Worm (Caenorhabditis elegans) whole organism, L4 larva: ENCODE results near the gene mpst-4.

Experiments
- F37D6.2 ChIP-seq: sonication (generic microtip); optimal IDR thresholded peaks from 2 replicates; lab custom pipeline; 2016; ENCODE audit warnings: mild to moderate bottlenecking, missing genetic modification characterization, missing compliant biosample characterization
- F44E2.7 ChIP-seq: fragments of 200-800 bp; sonication (Bioruptor generic); IDR thresholded peaks from 2 replicates; pipeline ENCODE4 v2.1.2; 2022; ENCODE audit warnings: missing genetic modification characterization, missing compliant biosample characterization
- R02D3.7 ChIP-seq: fragments of 150-350 bp; sonication (generic microtip); optimal IDR thresholded peaks from 3 replicates; lab custom pipeline; 2014; ENCODE audit warnings: missing biosample characterization, missing genetic modification characterization
- T26A8.4 ChIP-seq: fragments of 200-800 bp; sonication (Bioruptor generic); IDR thresholded peaks from 2 replicates; pipeline ENCODE4 v1.3.6; 2022; ENCODE audit warnings: missing genetic modification characterization, missing compliant biosample characterization
- Y5F2A.4 ChIP-seq: fragments of 200-800 bp; sonication (Bioruptor generic); optimal IDR thresholded peaks from 2 replicates; lab custom pipeline; 2018; ENCODE audit warnings: mild to moderate bottlenecking, missing genetic modification characterization, missing compliant biosample characterization
- ZK337.2 ChIP-seq: fragments of 200-800 bp; sonication (Bioruptor generic); IDR thresholded peaks from 2 replicates; pipeline ENCODE4 v1.3.6; 2022; ENCODE audit warnings: missing genetic modification reagents, missing genetic modification characterization, missing compliant biosample characterization
- aha-1 ChIP-seq: fragments of 150-350 bp; peaks from one replicate; lab custom pipeline; 2014; ENCODE audit warnings: missing biosample characterization, missing genetic modification characterization
- aly-2 ChIP-seq: sonication (generic microtip); optimal IDR thresholded peaks from 2 replicates; lab custom pipeline; 2018; ENCODE audit warnings: missing biosample characterization, missing genetic modification characterization
- ceh-20 ChIP-seq: fragments of 200-800 bp; sonication (Bioruptor generic); IDR thresholded peaks from 2 replicates; pipeline ENCODE4 v1.3.6; 2022; ENCODE audit warnings: missing genetic modification reagents, missing genetic modification characterization, missing compliant biosample characterization
- ceh-44 ChIP-seq: fragments of 200-800 bp; sonication (Bioruptor generic); IDR thresholded peaks from 2 replicates; pipeline ENCODE4 v1.3.6; 2022; ENCODE audit warnings: missing genetic modification reagents, missing genetic modification characterization, missing compliant biosample characterization
- ceh-62 ChIP-seq: sonication (generic microtip); optimal IDR thresholded peaks from 2 replicates; lab custom pipeline; 2017; ENCODE audit warnings: missing biosample characterization, missing genetic modification characterization
- ceh-82 ChIP-seq: sonication (generic microtip); optimal IDR thresholded peaks from 2 replicates; lab custom pipeline; 2017; ENCODE audit warnings: missing biosample characterization, missing genetic modification characterization
- ces-1 ChIP-seq: fragments of 150-350 bp; sonication (generic microtip); optimal IDR thresholded peaks from 4 replicates; lab custom pipeline; 2014; ENCODE audit warnings: missing biosample characterization, missing genetic modification reagents, missing genetic modification characterization
- daf-16 ChIP-seq, 3 experiments: sonication (generic microtip); optimal IDR thresholded peaks; 2 replicates each; lab custom pipeline; 2016 to 2017; ENCODE audit warnings: missing genetic modification characterization in 3 of 3, missing genetic modification reagents in 3 of 3, mild to moderate bottlenecking in 2 of 3, missing compliant biosample characterization in 2 of 3, missing biosample characterization in 1 of 3, moderate library complexity in 1 of 3
- dmd-9 ChIP-seq: fragments of 200-800 bp; sonication (Bioruptor generic); IDR thresholded peaks from 2 replicates; pipeline ENCODE4 v1.3.6; 2022; ENCODE audit warnings: missing genetic modification reagents, missing genetic modification characterization, missing compliant biosample characterization
- dpl-1 ChIP-seq: fragments of 150-350 bp; optimal IDR thresholded peaks from 2 replicates; lab custom pipeline; 2014; ENCODE audit warnings: missing biosample characterization, missing genetic modification reagents, missing genetic modification characterization
- egl-43 ChIP-seq: fragments of 200-800 bp; sonication (Bioruptor generic); IDR thresholded peaks from 2 replicates; pipeline ENCODE4 v1.3.6; 2022; ENCODE audit warnings: missing genetic modification reagents, missing genetic modification characterization, missing compliant biosample characterization
- fkh-10 ChIP-seq: fragments of 150-350 bp; optimal IDR thresholded peaks from 2 replicates; lab custom pipeline; 2014; ENCODE audit warnings: missing biosample characterization, missing genetic modification reagents, missing genetic modification characterization
- fos-1 ChIP-seq: fragments of 150-350 bp; optimal IDR thresholded peaks from 2 replicates; lab custom pipeline; 2014; ENCODE audit warnings: missing biosample characterization, missing genetic modification characterization
- gei-8 ChIP-seq: fragments of 200-800 bp; sonication (Bioruptor generic); optimal IDR thresholded peaks from 2 replicates; lab custom pipeline; 2018; ENCODE audit warnings: mild to moderate bottlenecking, missing genetic modification characterization, missing compliant biosample characterization
- hlh-11 ChIP-seq: fragments of 200-800 bp; sonication (Bioruptor generic); optimal IDR thresholded peaks from 2 replicates; lab custom pipeline; 2018; ENCODE audit warnings: mild to moderate bottlenecking, missing genetic modification characterization, missing compliant biosample characterization
- jun-1 ChIP-seq: fragments of 150-350 bp; optimal IDR thresholded peaks from 2 replicates; lab custom pipeline; 2014; ENCODE audit warnings: missing biosample characterization, missing genetic modification reagents, missing genetic modification characterization
- lin-1 ChIP-seq: fragments of 200-800 bp; sonication (Bioruptor generic); IDR thresholded peaks from 2 replicates; pipeline ENCODE4 v1.3.6; 2022; ENCODE audit warnings: missing genetic modification reagents, missing genetic modification characterization, missing compliant biosample characterization
- lin-13 ChIP-seq: fragments of 150-350 bp; optimal IDR thresholded peaks from 2 replicates; lab custom pipeline; 2014; ENCODE audit warnings: missing biosample characterization, missing genetic modification reagents, missing genetic modification characterization
- lin-38 ChIP-seq: fragments of 200-800 bp; sonication (Bioruptor generic); IDR thresholded peaks from 2 replicates; pipeline ENCODE4 v1.3.6; 2022; ENCODE audit warnings: missing genetic modification reagents, missing genetic modification characterization, missing compliant biosample characterization
- lir-3 ChIP-seq: sonication (generic microtip); optimal IDR thresholded peaks from 2 replicates; lab custom pipeline; 2016; ENCODE audit warnings: mild to moderate bottlenecking, missing genetic modification characterization, missing compliant biosample characterization
- lsy-2 ChIP-seq, 2 experiments: fragments of 150-350 bp in 1 of 2; sonication (generic microtip) in 1 of 2; optimal IDR thresholded peaks; 2 replicates each; lab custom pipeline; 2014 to 2017; ENCODE audit warnings: missing biosample characterization in 2 of 2, missing genetic modification characterization in 2 of 2
- mdl-1 ChIP-seq, 2 experiments: fragments of 150-350 bp in 1 of 2; sonication (generic microtip) in 1 of 2; optimal IDR thresholded peaks; 2 replicates each; lab custom pipeline; 2014 to 2017; ENCODE audit warnings: missing biosample characterization in 2 of 2, missing genetic modification characterization in 2 of 2
- mdt-29 ChIP-seq: fragments of 200-800 bp; sonication (Bioruptor generic); IDR thresholded peaks from 2 replicates; pipeline ENCODE4 v1.3.6; 2022; ENCODE audit warnings: missing genetic modification reagents, missing genetic modification characterization, missing compliant biosample characterization
- mxl-3 ChIP-seq: fragments of 200-800 bp; sonication (Bioruptor generic); optimal IDR thresholded peaks from 2 replicates; lab custom pipeline; 2018; ENCODE audit warnings: mild to moderate bottlenecking, missing genetic modification characterization, missing compliant biosample characterization
- nhr-111 ChIP-seq: fragments of 200-800 bp; sonication (Bioruptor generic); optimal IDR thresholded peaks from 2 replicates; lab custom pipeline; 2018; ENCODE audit warnings: mild to moderate bottlenecking, missing genetic modification characterization, missing compliant biosample characterization
- nhr-28 ChIP-seq: fragments of 150-350 bp; optimal IDR thresholded peaks from 2 replicates; lab custom pipeline; 2014; ENCODE audit warnings: missing biosample characterization, missing genetic modification characterization
- nhr-42 ChIP-seq: fragments of 200-800 bp; sonication (Bioruptor generic); IDR thresholded peaks from 2 replicates; pipeline ENCODE4 v1.3.6; 2022; ENCODE audit warnings: missing genetic modification characterization, missing compliant biosample characterization
- nhr-48 ChIP-seq: sonication (generic microtip); optimal IDR thresholded peaks from 2 replicates; lab custom pipeline; 2016; ENCODE audit warnings: mild to moderate bottlenecking, missing genetic modification characterization, missing compliant biosample characterization
- nhr-6 ChIP-seq: fragments of 150-350 bp; optimal IDR thresholded peaks from 2 replicates; lab custom pipeline; 2014; ENCODE audit warnings: missing biosample characterization, missing genetic modification characterization
- nhr-76 ChIP-seq: fragments of 150-350 bp; optimal IDR thresholded peaks from 2 replicates; lab custom pipeline; 2014; ENCODE audit warnings: missing biosample characterization, missing genetic modification characterization
- nhr-77 ChIP-seq: fragments of 150-350 bp; optimal IDR thresholded peaks from 2 replicates; lab custom pipeline; 2014; ENCODE audit warnings: missing biosample characterization, missing genetic modification characterization
- pqm-1 ChIP-seq: sonication (generic microtip); optimal IDR thresholded peaks from 2 replicates; lab custom pipeline; 2017; ENCODE audit warnings: missing biosample characterization, missing genetic modification characterization
- rbr-2 ChIP-seq: sonication (generic microtip); optimal IDR thresholded peaks from 2 replicates; lab custom pipeline; 2016; ENCODE audit warnings: missing genotype, missing genetic modification characterization, missing compliant biosample characterization
- sdz-12 ChIP-seq: fragments of 200-800 bp; sonication (Bioruptor generic); optimal IDR thresholded peaks from 2 replicates; lab custom pipeline; 2018; ENCODE audit warnings: mild to moderate bottlenecking, missing genetic modification characterization, missing compliant biosample characterization
- spr-1 ChIP-seq: sonication (generic microtip); optimal IDR thresholded peaks from 2 replicates; lab custom pipeline; 2016; ENCODE audit warnings: mild to moderate bottlenecking, missing genetic modification characterization, missing compliant biosample characterization
- spr-3 ChIP-seq: fragments of 200-800 bp; sonication (Bioruptor generic); optimal IDR thresholded peaks from 2 replicates; lab custom pipeline; 2018; ENCODE audit warnings: mild to moderate bottlenecking, missing genetic modification characterization, missing compliant biosample characterization
- tra-1 ChIP-seq: fragments of 200-800 bp; sonication (Bioruptor generic); IDR thresholded peaks from 2 replicates; pipeline ENCODE4 v1.3.6; 2022; ENCODE audit warnings: missing genetic modification reagents, missing genetic modification characterization, missing compliant biosample characterization
- unc-62 ChIP-seq, 3 experiments: fragments of 150-350 bp in 1 of 3; sonication (generic microtip); optimal IDR thresholded peaks in 2 of 3; peaks in 1 of 3; 1 replicate in 1 of 3; 2 replicates in 2 of 3; lab custom pipeline; 2014 to 2017; ENCODE audit warnings: missing biosample characterization in 3 of 3, missing genetic modification characterization in 3 of 3, missing genetic modification reagents in 3 of 3, missing genotype in 1 of 3
- zag-1 ChIP-seq: fragments of 150-350 bp; optimal IDR thresholded peaks from 2 replicates; lab custom pipeline; 2014; ENCODE audit warnings: missing biosample characterization, missing genetic modification characterization
- zfp-3 ChIP-seq: fragments of 200-800 bp; sonication (Bioruptor generic); conservative IDR thresholded peaks from 2 replicates; pipeline ENCODE4 v1.3.6; 2022; ENCODE audit warnings: missing genetic modification reagents, missing genetic modification characterization, missing compliant biosample characterization
- zip-11 ChIP-seq: fragments of 200-800 bp; sonication (Bioruptor generic); IDR thresholded peaks from 2 replicates; pipeline ENCODE4 v1.3.6; 2022; ENCODE audit warnings: missing genetic modification characterization, missing compliant biosample characterization
- zip-2 ChIP-seq: fragments of 150-350 bp; optimal IDR thresholded peaks from 2 replicates; lab custom pipeline; 2014; ENCODE audit warnings: missing biosample characterization, missing genetic modification characterization
- ztf-11 ChIP-seq: fragments of 150-350 bp; optimal IDR thresholded peaks from 2 replicates; lab custom pipeline; 2014; ENCODE audit warnings: missing biosample characterization, missing genetic modification characterization
- ztf-7 ChIP-seq: fragments of 150-350 bp; optimal IDR thresholded peaks from 2 replicates; lab custom pipeline; 2014; ENCODE audit warnings: missing biosample characterization, missing genetic modification characterization

The mpst-4 gene

ce11 chrII:4888527-4889487 lies 25.6 kb upstream of the mpst-4 start, which contains the start of gene pgm-1 (continued):
- TF ChIP-seq hlh-11 (tag; lab: Kevin White, UChicago), result peak; percentile 72
- no peak for TF ChIP-seq nhr-77 (tag; lab: Kevin White, UChicago)
- no peak for TF ChIP-seq spr-1 (tag; lab: Kevin White, UChicago)
- no peak for TF ChIP-seq egl-43 (GFP tag; lab: Robert Waterston, UW)
- TF ChIP-seq dpl-1, result no peak
- no peak for TF ChIP-seq nhr-111 (GFP tag; lab: Kevin White, UChicago)
- TF ChIP-seq zip-2 (tag; lab: Kevin White, UChicago), result no peak
- TF ChIP-seq zfp-3 (GFP tag; lab: Robert Waterston, UW), result no peak
- TF ChIP-seq ceh-82, result no peak
- no peak for TF ChIP-seq Y5F2A.4 (GFP tag; lab: Kevin White, UChicago)
- no peak for TF ChIP-seq fkh-10 (GFP tag; lab: Kevin White, UChicago)
- no peak for TF ChIP-seq mdt-29 (GFP tag; lab: Robert Waterston, UW)
- TF ChIP-seq zip-11 (GFP tag; lab: Robert Waterston, UW), result no peak
- TF ChIP-seq lin-1 (GFP tag; lab: Robert Waterston, UW), result no peak
- no peak for TF ChIP-seq ceh-44
- TF ChIP-seq fos-1, result no peak
- TF ChIP-seq pqm-1 (tag; lab: Kevin White, UChicago), result no peak
- TF ChIP-seq F37D6.2 (tag; lab: Kevin White, UChicago), result no peak
- TF ChIP-seq rbr-2 (tag; lab: Kevin White, UChicago), result no peak
- no peak for TF ChIP-seq nhr-42
- TF ChIP-seq lsy-2 (tag; optimal IDR thresholded peaks at IDR 0.05; lab: Kevin White, UChicago), result peak in 1 of 2 experiments; percentile 44
- no peak for TF ChIP-seq nhr-76
- no peak for TF ChIP-seq F44E2.7
- no peak for TF ChIP-seq mdl-1 (tag; optimal IDR thresholded peaks at IDR 0.05; lab: Kevin White, UChicago)
- peak in 1 of 2 experiments; percentile 64 for TF ChIP-seq daf-16 (GFP tag; optimal IDR thresholded peaks at IDR 0.05; lab: Kevin White, UChicago)
- peak; percentile 43 for TF ChIP-seq daf-16 (tag; optimal IDR thresholded peaks at IDR 0.05; lab: Kevin White, UChicago)
- no peak for TF ChIP-seq spr-3
- TF ChIP-seq unc-62 (GFP tag; optimal IDR thresholded peaks at IDR 0.05 in 1 of 2; lab: Kevin White, UChicago), result no peak
- no peak for TF ChIP-seq unc-62 (tag; optimal IDR thresholded peaks at IDR 0.05; lab: Kevin White, UChicago)
- TF ChIP-seq ces-1, result no peak
- no peak for TF ChIP-seq T26A8.4 (GFP tag; lab: Robert Waterston, UW)
- no peak for TF ChIP-seq sdz-12 (GFP tag; lab: Kevin White, UChicago)
- TF ChIP-seq aha-1, result no peak
- TF ChIP-seq tra-1 (GFP tag; lab: Robert Waterston, UW), result 0 out of 2 replicates have a peak, but pooled peaks have one; percentile 29
- TF ChIP-seq dmd-9, result no peak
- peak; percentile 97 for TF ChIP-seq nhr-28 (tag; lab: Kevin White, UChicago)
- TF ChIP-seq gei-8 (GFP tag; lab: Kevin White, UChicago), result no peak
- TF ChIP-seq lin-38, result no peak
- TF ChIP-seq nhr-48, result no peak
- no peak for TF ChIP-seq ztf-11 (tag; lab: Kevin White, UChicago)
- TF ChIP-seq lir-3 (tag; lab: Kevin White, UChicago), result no peak
- no peak for TF ChIP-seq aly-2 (tag; lab: Kevin White, UChicago)
- TF ChIP-seq ztf-7, result no peak
- TF ChIP-seq zag-1 (tag; lab: Kevin White, UChicago), result no peak
- TF ChIP-seq ceh-20 (GFP tag; lab: Robert Waterston, UW), result 0 out of 2 replicates have a peak, but pooled peaks have one; percentile 14
- no peak for TF ChIP-seq lin-13 (GFP tag; lab: Kevin White, UChicago)
- no peak for TF ChIP-seq jun-1 (tag; lab: Kevin White, UChicago)
- no peak for TF ChIP-seq R02D3.7
- TF ChIP-seq ceh-62 (tag; lab: Kevin White, UChicago), result no peak
- no peak for TF ChIP-seq nhr-6 (tag; lab: Kevin White, UChicago)
- TF ChIP-seq mxl-3 (GFP tag; lab: Kevin White, UChicago), result no peak
- no peak for TF ChIP-seq ZK337.2 (GFP tag; lab: Robert Waterston, UW)
